Fruit fly (Drosophila melanogaster) S2 (cell line): ENCODE measurements around the gene Pink1.

Experiments
- CG8478 ChIP-seq: fragments of >200 bp; optimal IDR thresholded peaks from 2 replicates; lab custom pipeline; 2018
- CTCF ChIP-seq, 2 experiments: fragments of >200 bp; optimal IDR thresholded peaks; 2 replicates each; lab custom pipeline; 2018

dm6 chrX:6662876-6663551 lies 20.6 kb upstream of the Pink1 start:
- no peak for TF ChIP-seq CG8478 (lab: Kevin White, UChicago)
- no peak for TF ChIP-seq CTCF (optimal IDR thresholded peaks at IDR 0.05; lab: Kevin White, UChicago)
